Fruit fly (Drosophila melanogaster): Measurements from ENCODE around the gene mab-21.

The mab-21 gene

DNA sequence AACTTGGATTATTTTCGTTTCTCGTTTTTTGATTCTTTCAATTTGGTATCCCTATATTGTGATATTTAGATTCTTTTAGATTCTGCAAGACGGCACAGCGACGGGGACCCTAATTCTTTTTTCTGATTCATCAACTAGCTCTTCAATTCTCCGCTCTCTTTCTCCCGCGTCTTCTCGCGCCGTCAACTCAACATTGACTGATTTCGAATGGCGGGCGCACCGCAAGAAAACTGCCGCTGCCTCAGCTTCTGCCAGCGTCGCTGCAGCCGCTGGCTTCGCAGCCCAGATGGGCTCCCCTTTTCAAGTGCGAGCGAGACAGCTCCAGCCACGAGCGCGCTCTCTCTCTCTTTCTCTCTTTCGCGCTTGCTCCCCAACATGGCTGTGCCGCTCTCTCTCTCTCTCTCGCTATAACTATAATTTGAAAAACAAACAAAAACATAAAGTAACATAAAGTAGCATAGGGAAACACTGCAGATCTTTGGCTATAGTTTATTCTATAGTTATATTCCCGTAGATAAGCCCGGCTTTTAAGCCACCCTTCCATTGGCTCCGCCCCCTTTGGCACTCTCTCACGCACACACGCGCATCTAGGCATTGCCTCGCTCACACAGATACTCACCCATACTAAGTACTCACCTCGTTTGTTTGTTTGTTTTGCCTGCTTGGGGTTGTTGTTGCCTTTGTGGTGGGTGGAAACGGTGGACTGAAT lies at the start of gene mab-21:
Gene mab-21 (minus strand): TSS at position 206 of the 709 bp plus-strand sequence.
- no peak for TF ChIP-seq noc (tag; optimal IDR thresholded peaks at IDR 0.05)

dm6 chrX:6062160-6062559 lies 49.2 kb upstream of the mab-21 start:
- TF ChIP-seq noc (tag; optimal IDR thresholded peaks at IDR 0.05), result no peak

DNA sequence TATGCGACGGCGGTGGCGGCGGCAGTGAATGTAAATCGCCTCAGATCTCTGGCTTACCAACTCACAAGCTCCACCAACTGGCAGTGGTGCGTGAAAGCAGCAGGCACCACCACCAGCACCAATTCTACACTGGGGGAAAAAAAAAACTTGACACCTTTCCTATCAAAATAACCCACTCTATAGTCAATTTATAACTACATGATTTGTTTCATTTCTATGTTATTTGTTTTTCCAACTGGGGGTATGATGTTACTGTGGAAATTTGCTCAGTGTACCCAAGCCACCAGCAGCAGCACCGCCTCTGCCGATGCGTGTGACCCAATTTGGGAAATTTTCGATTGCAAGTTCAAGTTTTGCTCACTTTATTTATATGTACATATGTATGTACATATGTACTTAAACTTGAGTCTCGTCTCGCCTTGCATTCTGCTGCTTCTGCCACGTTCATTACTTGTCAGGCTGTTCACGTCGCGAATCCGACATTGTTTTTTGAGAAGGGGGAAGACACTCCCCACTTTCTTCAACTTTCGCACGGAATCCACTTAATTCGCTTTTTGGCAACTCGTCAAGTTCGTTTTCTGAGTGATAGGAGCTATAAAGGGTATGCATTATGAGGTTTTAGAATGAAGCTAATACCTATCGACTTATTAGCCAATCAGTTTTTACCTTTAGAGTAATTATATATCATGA lies 46.3 kb upstream of the mab-21 start:
- TF ChIP-seq noc (tag; optimal IDR thresholded peaks at IDR 0.05), result no peak

DNA sequence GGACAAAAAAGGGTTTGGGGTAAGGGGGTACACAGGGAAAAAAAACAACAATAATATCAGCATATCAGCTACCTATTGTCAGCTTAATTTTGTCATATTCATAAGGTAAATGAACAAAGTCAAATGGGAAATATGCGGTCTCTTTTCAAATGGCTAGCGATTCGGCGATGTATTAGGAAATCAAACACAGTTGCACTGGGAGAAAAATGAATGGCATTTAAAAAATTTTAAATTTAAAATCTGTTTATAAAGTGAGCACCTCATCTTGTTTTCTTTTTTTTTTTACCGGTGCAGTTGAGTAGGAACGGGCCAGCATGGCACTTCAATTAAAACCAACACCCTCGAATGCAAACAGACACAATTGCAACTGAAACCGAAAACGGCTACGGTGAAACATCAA lies 41.0 kb upstream of the mab-21 start:
- TF ChIP-seq noc (tag; optimal IDR thresholded peaks at IDR 0.05), result no peak

DNA sequence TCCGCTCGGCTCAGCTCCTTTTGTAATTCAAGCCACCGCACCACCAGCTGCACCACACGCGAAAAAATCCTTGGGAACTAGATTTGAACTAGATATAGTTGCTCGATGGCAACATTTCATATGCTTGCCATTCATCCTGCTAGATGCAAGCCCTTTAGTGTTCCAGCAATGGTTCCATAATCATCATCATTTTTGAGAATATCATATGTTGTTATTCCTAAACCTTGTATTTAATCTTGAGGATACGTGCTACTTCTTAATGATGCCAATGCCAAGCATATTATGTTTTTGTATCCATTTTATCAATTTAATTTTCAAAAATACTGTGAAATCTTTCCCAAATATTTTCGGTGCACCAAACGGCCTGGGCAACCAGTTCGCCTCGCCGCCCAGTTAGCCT lies 39.9 kb upstream of the mab-21 start:
- no peak for TF ChIP-seq noc (tag; optimal IDR thresholded peaks at IDR 0.05)

- no peak for TF ChIP-seq noc (tag; optimal IDR thresholded peaks at IDR 0.05)
These were observed 38.1 kb upstream of the mab-21 start for dm6 chrX:6050935-6051656.

DNA sequence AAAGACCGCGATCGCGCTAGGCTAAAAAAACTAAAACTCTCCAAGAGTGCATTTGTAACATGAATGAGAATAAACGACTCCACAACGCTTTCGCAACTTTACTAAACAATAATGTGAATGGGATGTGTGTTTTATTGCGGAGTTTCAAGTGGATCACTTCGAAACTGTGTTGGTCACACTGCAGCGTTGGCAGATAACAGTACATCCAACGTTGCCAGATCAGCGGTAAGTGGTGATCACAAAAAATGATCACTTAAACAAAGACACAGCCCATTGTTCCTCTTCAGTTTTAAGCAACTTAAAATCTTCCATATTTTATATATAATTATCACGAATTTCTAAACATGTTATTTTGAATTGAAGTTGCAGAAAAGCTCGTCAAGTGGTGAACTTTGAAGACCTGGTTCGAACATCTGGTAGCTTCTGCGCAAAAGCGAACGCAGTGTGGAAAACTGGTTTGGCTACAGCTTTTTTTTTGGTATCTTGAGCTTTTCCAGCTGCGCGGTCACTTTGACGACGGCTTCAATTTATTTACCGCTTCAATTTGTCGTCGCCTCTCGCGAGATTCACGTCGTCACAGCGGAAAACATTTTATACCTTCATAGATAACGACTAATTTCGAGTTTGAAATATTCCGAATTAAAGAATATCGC lies 37.4 kb upstream of the mab-21 start, which contains the start of gene CG5921:
Gene CG5921 (plus strand): TSS at position 547 of the 653 bp plus-strand sequence.
- TF ChIP-seq noc (tag; optimal IDR thresholded peaks at IDR 0.05), result no peak

DNA sequence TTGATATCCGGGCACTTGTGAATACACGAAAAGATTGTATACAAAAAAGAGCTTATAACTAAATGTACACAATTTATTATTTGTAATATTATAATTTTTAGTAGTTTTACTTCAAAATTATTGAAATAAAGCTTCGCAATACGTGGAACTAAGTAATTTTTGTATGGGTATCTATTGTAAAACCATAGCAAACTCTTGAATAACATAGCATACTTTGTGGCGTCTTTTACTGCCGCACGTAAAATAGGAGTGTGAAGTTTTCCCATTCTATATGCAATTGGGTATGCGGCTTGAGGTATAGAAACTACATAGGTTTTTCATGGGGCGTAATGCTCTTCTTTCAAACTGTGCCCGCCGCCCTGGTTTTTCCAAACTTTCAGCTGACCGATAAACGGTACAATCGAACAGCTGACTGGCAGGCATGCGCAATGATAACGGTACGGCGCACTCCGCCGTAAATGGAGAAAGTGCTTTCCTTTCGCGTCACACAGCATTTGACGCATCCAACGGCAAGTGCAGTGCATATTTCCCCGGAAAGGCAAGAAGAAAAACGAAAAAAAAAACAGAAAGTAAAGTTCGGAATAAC lies 26.5 kb upstream of the mab-21 start, which contains the start of gene CG5937:
Gene CG5937 (plus strand): TSS at position 575 of the 586 bp plus-strand sequence.
- no peak for TF ChIP-seq noc (tag; optimal IDR thresholded peaks at IDR 0.05)

DNA sequence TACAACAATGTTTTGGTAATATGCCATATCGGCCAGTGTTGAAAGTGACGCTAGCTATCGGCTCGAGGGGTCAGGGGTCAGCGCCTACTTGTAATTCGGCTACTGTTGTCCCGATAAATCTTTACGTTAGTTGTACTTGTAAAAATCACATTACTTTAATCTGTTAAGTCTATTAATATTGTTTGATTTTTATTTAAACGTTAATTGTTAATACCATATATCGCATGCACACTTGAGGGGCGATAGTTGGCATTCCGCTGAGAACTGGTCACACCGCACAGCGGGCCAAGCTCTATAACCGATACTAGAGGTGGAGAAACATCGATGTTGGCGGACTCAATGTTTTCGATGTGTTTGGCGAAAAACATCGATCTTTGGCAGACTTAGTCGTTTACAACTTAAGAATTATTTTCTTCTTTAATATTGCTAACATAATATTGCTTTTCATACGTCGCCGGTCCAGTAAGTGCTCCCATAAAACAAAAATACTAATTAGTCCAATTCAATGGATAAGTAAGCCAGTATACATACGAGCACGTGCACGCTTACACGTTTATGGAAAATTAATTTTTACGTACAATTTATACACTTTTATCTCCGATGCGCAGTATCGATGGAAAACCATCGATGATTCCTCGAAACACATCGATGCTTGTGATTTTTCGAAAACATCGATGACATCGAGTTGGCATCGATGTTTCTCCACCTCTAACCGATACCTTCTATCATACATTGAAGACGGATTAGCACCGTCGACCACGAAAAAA lies 24.4 kb upstream of the mab-21 start, which contains the start of the genes rux and MCTS1:
Gene rux (minus strand): TSS at position 621 of the 767 bp plus-strand sequence.
Gene MCTS1 (plus strand): TSS at position 713 of the 767 bp plus-strand sequence.
- TF ChIP-seq noc (tag; optimal IDR thresholded peaks at IDR 0.05), result peak; percentile 4

- TF ChIP-seq noc (tag; optimal IDR thresholded peaks at IDR 0.05), result no peak
These were observed 22.4 kb upstream of the mab-21 start for dm6 chrX:6035359-6035758.

DNA sequence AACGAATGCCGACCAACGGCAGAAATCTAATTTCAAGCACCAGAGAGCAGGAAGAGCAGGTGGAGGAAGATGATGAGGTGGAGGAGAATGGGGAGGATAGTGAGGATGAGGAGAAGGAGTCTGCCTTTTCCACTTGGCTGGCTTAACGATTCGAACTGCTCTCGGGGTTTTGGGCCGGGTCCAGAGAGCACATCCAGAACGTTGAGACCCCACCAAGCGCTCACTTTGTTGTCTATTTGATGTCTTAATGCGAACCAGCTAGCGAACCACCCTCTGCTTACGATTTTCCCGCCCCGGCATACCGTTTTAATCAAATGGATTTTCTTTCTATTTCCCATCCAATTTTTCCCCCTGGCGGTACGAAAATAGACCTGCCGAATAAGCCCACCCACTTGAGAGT lies 21.8 kb upstream of the mab-21 start:
- no peak for TF ChIP-seq noc (tag; optimal IDR thresholded peaks at IDR 0.05)

DNA sequence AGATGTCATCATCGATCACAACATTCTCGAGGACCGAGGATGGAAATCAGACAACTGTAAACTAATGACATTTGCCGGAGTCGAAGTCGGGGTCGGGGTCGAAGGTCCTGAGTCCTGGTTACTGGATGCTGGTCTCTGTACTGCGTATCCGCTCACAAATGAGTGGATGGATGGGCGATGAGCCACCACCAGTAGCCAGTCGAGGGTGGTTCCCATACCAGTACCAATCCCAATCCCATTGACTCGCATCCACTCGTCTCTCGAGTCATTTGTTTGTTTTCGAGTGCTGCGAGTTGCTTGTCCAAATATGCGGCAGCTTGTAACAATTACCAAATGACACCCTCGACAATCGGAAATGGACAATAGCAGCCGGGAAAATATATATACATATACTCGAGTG lies 19.8 kb upstream of the mab-21 start:
- TF ChIP-seq noc (tag; optimal IDR thresholded peaks at IDR 0.05), result no peak

- no peak for TF ChIP-seq noc (tag; optimal IDR thresholded peaks at IDR 0.05)
These were observed 18.7 kb upstream of the mab-21 start for dm6 chrX:6031692-6032091.

DNA sequence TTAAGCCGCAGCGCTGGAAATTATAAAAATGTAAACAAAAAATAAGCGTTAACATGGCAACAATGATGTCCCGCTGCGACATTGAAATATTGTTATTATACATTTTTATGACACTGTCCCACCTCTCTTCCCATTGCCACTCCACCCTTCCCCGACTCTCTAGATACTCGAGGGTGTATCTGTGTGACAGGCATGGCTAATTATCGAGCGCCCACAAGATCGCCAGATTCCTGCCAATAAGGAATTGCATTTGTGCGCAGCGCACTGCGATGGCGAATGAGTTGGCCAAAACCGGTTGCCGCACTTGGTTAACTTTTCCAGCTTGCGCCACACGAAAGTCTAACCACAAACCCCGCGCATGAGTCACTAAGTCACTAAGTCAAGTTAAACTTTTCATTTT lies 17.6 kb upstream of the mab-21 start:
- TF ChIP-seq noc (tag; optimal IDR thresholded peaks at IDR 0.05), result no peak

dm6 chrX:6030010-6030409 lies 17.0 kb upstream of the mab-21 start:
- no peak for TF ChIP-seq noc (tag; optimal IDR thresholded peaks at IDR 0.05)
